Worm (Caenorhabditis elegans): ENCODE measurements around the gene srz-14.

The srz-14 gene

DNA sequence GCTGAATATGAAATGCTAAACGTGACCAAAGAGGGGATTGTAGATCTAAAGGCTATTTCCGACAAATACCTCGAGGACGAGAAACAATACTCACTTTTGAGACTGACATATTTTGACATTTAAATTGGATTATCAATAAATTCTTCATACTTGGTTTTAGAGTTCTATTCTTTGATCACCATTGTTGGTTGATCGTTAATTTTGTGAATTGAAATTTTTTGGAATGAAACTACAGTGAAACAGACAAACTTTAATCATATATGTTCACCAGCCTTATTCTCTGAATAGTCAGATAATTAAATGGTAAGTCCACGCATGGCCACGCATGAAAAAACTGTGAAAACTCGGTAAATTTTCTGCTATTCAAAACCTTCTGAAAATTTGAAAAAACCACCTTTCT lies 19.2 kb downstream of the srz-14 start, which contains the start of gene F11A5.18:
Gene F11A5.18 (plus strand): TSS at position 301 of the 400 bp plus-strand sequence.
- no peak for TF ChIP-seq fkh-2 (tag; optimal IDR thresholded peaks at IDR 0.05)
- TF ChIP-seq elt-1 (tag; optimal IDR thresholded peaks at IDR 0.05) = no peak
- TF ChIP-seq hmg-11 (tag; optimal IDR thresholded peaks at IDR 0.05) = no peak
- no peak for TF ChIP-seq pqm-1 (tag; optimal IDR thresholded peaks at IDR 0.05)
- no peak for TF ChIP-seq ama-1 (optimal IDR thresholded peaks at IDR 0.05)
- no peak for TF ChIP-seq ZK546.5 (tag; optimal IDR thresholded peaks at IDR 0.05)
- TF ChIP-seq sea-2 (GFP tag; optimal IDR thresholded peaks at IDR 0.05) = no peak
- no peak for TF ChIP-seq jun-1 (tag; optimal IDR thresholded peaks at IDR 0.05)
- TF ChIP-seq ceh-28 (tag; optimal IDR thresholded peaks at IDR 0.05) = no peak
- no peak for TF ChIP-seq daf-12 (tag; optimal IDR thresholded peaks at IDR 0.05)
- no peak for TF ChIP-seq egl-5 (tag; optimal IDR thresholded peaks at IDR 0.05)
- TF ChIP-seq nhr-28 (tag; optimal IDR thresholded peaks at IDR 0.05) = no peak
- TF ChIP-seq lsy-12 (tag; optimal IDR thresholded peaks at IDR 0.05) = no peak
- TF ChIP-seq fos-1 (tag; optimal IDR thresholded peaks at IDR 0.05) = no peak

DNA sequence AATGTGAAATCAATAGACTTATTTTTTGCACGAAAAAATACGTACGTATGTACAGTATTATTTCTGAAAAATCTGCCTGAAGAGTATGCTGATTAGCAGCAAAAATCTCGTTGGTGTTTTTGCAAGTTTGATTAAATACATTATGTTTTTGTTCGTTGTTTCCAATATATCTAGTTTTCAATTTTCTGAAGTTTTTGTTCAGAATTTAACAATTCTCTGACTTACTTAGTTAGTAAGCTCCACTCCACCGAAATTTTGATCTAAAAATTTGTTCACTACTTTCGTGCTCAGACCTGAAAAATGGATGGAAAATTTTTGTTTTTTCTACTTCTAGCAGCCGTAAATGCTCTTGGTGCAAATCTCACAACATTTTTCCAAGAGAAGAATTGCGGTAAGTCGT lies 21.4 kb downstream of the srz-14 start, which contains the start of gene irld-26:
Gene irld-26 (plus strand): TSS at position 301 of the 400 bp plus-strand sequence.
- TF ChIP-seq elt-2 (tag; optimal IDR thresholded peaks at IDR 0.05) (no peak), lin-15B (tag; optimal IDR thresholded peaks at IDR 0.05) (no peak), pha-4 (tag; optimal IDR thresholded peaks at IDR 0.05) (no peak), lsy-12 (tag; optimal IDR thresholded peaks at IDR 0.05) (no peak), nhr-43 (tag; optimal IDR thresholded peaks at IDR 0.05; ENCODE audit: poor library complexity, severe bottlenecking) (no peak), eor-1 (tag; optimal IDR thresholded peaks at IDR 0.05) (no peak), nhr-23 (tag; optimal IDR thresholded peaks at IDR 0.05) (no peak), ztf-11 (tag; optimal IDR thresholded peaks at IDR 0.05) (no peak), elt-3 (tag; optimal IDR thresholded peaks at IDR 0.05) (no peak), egl-27 (tag; optimal IDR thresholded peaks at IDR 0.05) (no peak), lin-39 (tag; optimal IDR thresholded peaks at IDR 0.05) (no peak), mdl-1 (tag; optimal IDR thresholded peaks at IDR 0.05) (no peak)

DNA sequence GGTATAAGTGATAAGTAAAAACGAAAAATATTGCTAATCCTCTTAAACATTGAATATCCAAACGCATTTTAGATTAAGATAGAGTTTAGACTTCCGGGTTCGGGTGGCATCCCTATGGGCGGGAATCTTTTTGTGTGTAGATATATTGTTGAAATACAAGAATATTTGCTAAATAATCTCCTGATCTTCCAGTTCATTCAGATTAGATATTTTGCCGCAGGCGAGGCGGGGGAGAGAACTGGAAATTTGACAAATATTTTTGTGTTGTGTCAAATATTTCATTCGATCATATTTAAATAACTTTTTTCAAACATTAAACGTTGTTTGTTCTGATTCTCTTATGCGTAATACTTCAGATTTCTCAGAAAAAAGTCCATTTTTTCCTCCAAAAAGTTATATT lies 26.4 kb downstream of the srz-14 start, which contains the start of gene oac-15:
Gene oac-15 (minus strand): TSS at position 101 of the 400 bp plus-strand sequence.
- TF ChIP-seq R02D3.7 (tag; optimal IDR thresholded peaks at IDR 0.05) = no peak
- no peak for TF ChIP-seq nhr-76 (tag; optimal IDR thresholded peaks at IDR 0.05)
- no peak for TF ChIP-seq ceh-16 (tag; optimal IDR thresholded peaks at IDR 0.05)
- no peak for TF ChIP-seq pha-4 (tag; optimal IDR thresholded peaks at IDR 0.05)
- TF ChIP-seq nhr-11 (tag; optimal IDR thresholded peaks at IDR 0.05) = no peak
- TF ChIP-seq ceh-82 (tag; optimal IDR thresholded peaks at IDR 0.05) = no peak
- TF ChIP-seq elt-2 (tag; optimal IDR thresholded peaks at IDR 0.05) = no peak
- TF ChIP-seq fos-1 (tag; optimal IDR thresholded peaks at IDR 0.05) = no peak
- TF ChIP-seq mml-1 (tag; optimal IDR thresholded peaks at IDR 0.05) = no peak
- no peak for TF ChIP-seq tbx-2 (tag; optimal IDR thresholded peaks at IDR 0.05)
- no peak for TF ChIP-seq nfya-1 (tag; optimal IDR thresholded peaks at IDR 0.05; ENCODE audit: insufficient read depth)
- TF ChIP-seq jun-1 (tag; optimal IDR thresholded peaks at IDR 0.05) = no peak
- no peak for TF ChIP-seq nhr-25 (tag; optimal IDR thresholded peaks at IDR 0.05)

DNA sequence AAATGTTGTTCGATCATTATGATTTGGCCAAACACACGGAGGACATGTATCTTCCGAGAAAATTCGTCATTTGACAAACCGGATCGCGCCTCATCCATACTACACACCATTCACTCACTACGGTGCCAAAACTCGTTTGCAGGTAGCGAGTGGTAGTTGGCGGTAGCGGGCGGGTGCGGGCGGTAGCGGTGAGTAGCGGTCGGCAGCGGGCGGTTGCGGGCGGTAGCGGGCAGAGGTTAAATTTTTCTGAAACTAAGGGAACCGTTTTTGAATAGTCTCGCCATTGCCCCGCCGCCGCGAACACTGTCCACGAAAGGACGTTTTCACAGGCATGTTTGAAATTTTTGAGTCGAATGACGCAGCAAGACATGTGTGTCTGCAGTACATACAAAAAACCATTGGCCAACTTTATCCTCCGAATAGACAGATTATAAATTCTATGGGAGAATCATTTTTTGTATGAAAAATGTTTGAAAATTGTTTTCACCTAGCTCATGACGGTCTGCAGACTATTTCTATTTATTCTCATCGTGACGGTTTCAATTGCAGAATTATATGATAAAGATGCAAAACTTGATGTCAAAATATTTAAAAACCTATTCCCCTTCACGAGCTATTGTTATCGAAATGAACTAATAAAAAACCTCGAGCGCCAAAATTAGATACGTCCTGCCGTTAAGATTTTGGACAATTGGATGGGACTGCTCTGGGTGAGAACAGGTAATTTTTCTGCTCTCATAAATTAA lies 27.0 kb downstream of the srz-14 start, which contains the start of gene F11A5.16:
Gene F11A5.16 (plus strand): TSS at position 696 of the 746 bp plus-strand sequence.
- TF ChIP-seq pha-4 (tag; optimal IDR thresholded peaks at IDR 0.05) = no peak
- TF ChIP-seq egl-5 (tag; optimal IDR thresholded peaks at IDR 0.05) = no peak
- TF ChIP-seq hmg-11 (tag; optimal IDR thresholded peaks at IDR 0.05) = no peak
- no peak for TF ChIP-seq unc-39 (tag; optimal IDR thresholded peaks at IDR 0.05)
- no peak for TF ChIP-seq nhr-23 (tag; optimal IDR thresholded peaks at IDR 0.05)
- no peak for TF ChIP-seq ZK546.5 (tag; optimal IDR thresholded peaks at IDR 0.05)
- no peak for TF ChIP-seq nhr-25 (tag; optimal IDR thresholded peaks at IDR 0.05)
- TF ChIP-seq skn-1 (tag; optimal IDR thresholded peaks at IDR 0.05) = no peak
- no peak for TF ChIP-seq ceh-28 (tag; optimal IDR thresholded peaks at IDR 0.05)
- TF ChIP-seq aly-2 (tag; optimal IDR thresholded peaks at IDR 0.05) = no peak
- no peak for TF ChIP-seq ztf-11 (tag; optimal IDR thresholded peaks at IDR 0.05)
- TF ChIP-seq nhr-28 (tag; optimal IDR thresholded peaks at IDR 0.05) = no peak
- TF ChIP-seq nhr-12 (tag; optimal IDR thresholded peaks at IDR 0.05) = no peak
- no peak for TF ChIP-seq nhr-11 (tag; optimal IDR thresholded peaks at IDR 0.05)
- TF ChIP-seq ama-1 (optimal IDR thresholded peaks at IDR 0.05) = no peak
- no peak for TF ChIP-seq sea-2 (GFP tag; optimal IDR thresholded peaks at IDR 0.05)
- TF ChIP-seq ceh-9 (tag; optimal IDR thresholded peaks at IDR 0.05) = no peak

Measured in whole organism, L3 larva.